Worm (Caenorhabditis elegans) whole organism, L1 larva: ENCODE data around the gene C54E4.1.
A peak's percentile ranks its signal among the peaks of the same experiment; 100 is the strongest.

Source experiments
- C34B4.2 ChIP-seq: sonication (generic microtip); optimal IDR thresholded peaks from 2 replicates; lab custom pipeline; 2017; ENCODE audit warnings: mild to moderate bottlenecking, missing genetic modification characterization, missing compliant biosample characterization
- aha-1 ChIP-seq: fragments of 150-350 bp; optimal IDR thresholded peaks from 2 replicates; lab custom pipeline; 2014; ENCODE audit warnings: missing biosample characterization, missing genetic modification characterization
- alr-1 ChIP-seq: fragments of 200-800 bp; sonication (Bioruptor generic); optimal IDR thresholded peaks from 2 replicates; lab custom pipeline; 2018; ENCODE audit warnings: borderline replicate concordance, mild to moderate bottlenecking, missing genetic modification characterization, missing compliant biosample characterization
- ceh-90 ChIP-seq: sonication (generic microtip); optimal IDR thresholded peaks from 2 replicates; lab custom pipeline; 2016; ENCODE audit warnings: missing genetic modification characterization, missing compliant biosample characterization
- dpl-1 ChIP-seq, 3 experiments: fragments of 150-350 bp in 2 of 3; sonication (generic microtip) in 1 of 3; optimal IDR thresholded peaks; 2 replicates each; lab custom pipeline; 2014 to 2017; ENCODE audit warnings: missing biosample characterization in 3 of 3, missing genetic modification characterization in 3 of 3, missing genetic modification reagents in 3 of 3
- dsc-1 ChIP-seq: sonication (generic microtip); optimal IDR thresholded peaks from 2 replicates; lab custom pipeline; 2016; ENCODE audit warnings: mild to moderate bottlenecking, missing genetic modification characterization, missing compliant biosample characterization
- efl-1 ChIP-seq, 4 experiments: fragments of 150-350 bp; optimal IDR thresholded peaks in 3 of 4; peaks in 1 of 4; 1 replicate in 1 of 4; 2 replicates in 3 of 4; lab custom pipeline; 2014; ENCODE audit warnings: missing biosample characterization in 2 of 4, missing genetic modification characterization in 2 of 4, missing genetic modification reagents in 2 of 4
- efl-3 ChIP-seq: fragments of 200-800 bp; sonication (Bioruptor generic); optimal IDR thresholded peaks from 2 replicates; lab custom pipeline; 2018; ENCODE audit warnings: mild to moderate bottlenecking, missing genetic modification characterization, missing compliant biosample characterization
- egl-13 ChIP-seq: sonication (generic microtip); optimal IDR thresholded peaks from 2 replicates; lab custom pipeline; 2016; ENCODE audit warnings: missing genotype, missing genetic modification reagents, missing genetic modification characterization, missing compliant biosample characterization
- fkh-8 ChIP-seq: sonication (generic microtip); optimal IDR thresholded peaks from 2 replicates; lab custom pipeline; 2016; ENCODE audit warnings: mild to moderate bottlenecking, missing genetic modification characterization, missing compliant biosample characterization
- fos-1 ChIP-seq: fragments of 150-350 bp; optimal IDR thresholded peaks from 2 replicates; lab custom pipeline; 2014; ENCODE audit warnings: missing biosample characterization, missing genetic modification characterization
- grh-1 ChIP-seq: fragments of 200-800 bp; sonication (Bioruptor generic); IDR thresholded peaks from 2 replicates; pipeline ENCODE4 v1.3.6; 2022; ENCODE audit warnings: missing genetic modification reagents, missing genetic modification characterization, missing compliant biosample characterization
- hlh-17 ChIP-seq: fragments of 200-800 bp; sonication (Bioruptor generic); optimal IDR thresholded peaks from 2 replicates; lab custom pipeline; 2018; ENCODE audit warnings: missing genetic modification characterization, mild to moderate bottlenecking, missing compliant biosample characterization, moderate library complexity, borderline replicate concordance
- hpl-2 ChIP-seq: fragments of 150-350 bp; optimal IDR thresholded peaks from 2 replicates; lab custom pipeline; 2014; ENCODE audit warnings: missing biosample characterization, missing genetic modification reagents, missing genetic modification characterization
- isw-1 ChIP-seq: fragments of 200-800 bp; sonication (Bioruptor generic); IDR thresholded peaks from 2 replicates; pipeline ENCODE4 v1.3.6; 2022; ENCODE audit warnings: missing genetic modification characterization, missing compliant biosample characterization
- lir-3 ChIP-seq: sonication (generic microtip); optimal IDR thresholded peaks from 2 replicates; lab custom pipeline; 2016; ENCODE audit warnings: mild to moderate bottlenecking, missing genetic modification characterization, moderate library complexity, missing compliant biosample characterization; ENCODE audit not compliant: poor library complexity
- lsy-2 ChIP-seq, 2 experiments: fragments of 150-350 bp; optimal IDR thresholded peaks; 2 replicates each; lab custom pipeline; 2014; ENCODE audit warnings: missing biosample characterization in 2 of 2, missing genetic modification characterization in 2 of 2
- mef-2 ChIP-seq: fragments of 150-350 bp; optimal IDR thresholded peaks from 2 replicates; lab custom pipeline; 2014; ENCODE audit warnings: missing biosample characterization, missing genetic modification characterization
- mep-1 ChIP-seq: fragments of 150-350 bp; optimal IDR thresholded peaks from 2 replicates; lab custom pipeline; 2014; ENCODE audit warnings: missing biosample characterization, missing genetic modification characterization
- nhr-19 ChIP-seq: fragments of 200-800 bp; sonication (Bioruptor generic); conservative IDR thresholded peaks from 2 replicates; pipeline ENCODE4 v1.3.6; 2022; ENCODE audit warnings: missing genetic modification characterization, missing compliant biosample characterization
- nhr-237 ChIP-seq: fragments of 150-350 bp; optimal IDR thresholded peaks from 2 replicates; lab custom pipeline; 2014; ENCODE audit warnings: missing biosample characterization, missing genetic modification characterization
- nhr-28 ChIP-seq: fragments of 150-350 bp; optimal IDR thresholded peaks from 2 replicates; lab custom pipeline; 2014; ENCODE audit warnings: missing biosample characterization, missing genetic modification characterization
- nhr-47 ChIP-seq: sonication (generic microtip); optimal IDR thresholded peaks from 2 replicates; lab custom pipeline; 2016; ENCODE audit warnings: mild to moderate bottlenecking, missing genetic modification characterization, moderate library complexity, missing compliant biosample characterization
- nhr-71 ChIP-seq: sonication (generic microtip); optimal IDR thresholded peaks from 2 replicates; lab custom pipeline; 2016; ENCODE audit warnings: mild to moderate bottlenecking, missing genetic modification characterization, moderate library complexity, missing compliant biosample characterization
- nhr-77 ChIP-seq: fragments of 150-350 bp; optimal IDR thresholded peaks from 2 replicates; lab custom pipeline; 2014; ENCODE audit warnings: missing biosample characterization, missing genetic modification characterization
- nhr-84 ChIP-seq: sonication (generic microtip); optimal IDR thresholded peaks from 2 replicates; lab custom pipeline; 2017; ENCODE audit warnings: missing biosample characterization, missing genetic modification characterization
- nhr-85 ChIP-seq: sonication (generic microtip); peaks from one replicate; lab custom pipeline; 2016; ENCODE audit warnings: missing genetic modification characterization, inconsistent platforms, missing compliant biosample characterization
- pag-3 ChIP-seq: sonication (generic microtip); optimal IDR thresholded peaks from 2 replicates; lab custom pipeline; 2017; ENCODE audit warnings: missing genetic modification characterization, mild to moderate bottlenecking, missing compliant biosample characterization, antibody characterized with exemption, borderline replicate concordance; ENCODE audit not compliant: insufficient read depth
- skn-1 ChIP-seq: fragments of 150-350 bp; optimal IDR thresholded peaks from 2 replicates; lab custom pipeline; 2014; ENCODE audit warnings: missing biosample characterization, missing genetic modification characterization
- snu-23 ChIP-seq: sonication (generic microtip); optimal IDR thresholded peaks from 2 replicates; lab custom pipeline; 2016; ENCODE audit warnings: missing genetic modification characterization, missing compliant biosample characterization
- sup-37 ChIP-seq: fragments of 200-800 bp; sonication (Bioruptor generic); optimal IDR thresholded peaks from 2 replicates; lab custom pipeline; 2018; ENCODE audit warnings: mild to moderate bottlenecking, missing genetic modification characterization, missing compliant biosample characterization
- unc-130 ChIP-seq: fragments of 150-350 bp; optimal IDR thresholded peaks from 2 replicates; lab custom pipeline; 2017; ENCODE audit warnings: missing biosample characterization, missing genetic modification characterization, inconsistent platforms
- unc-30 ChIP-seq: sonication (generic microtip); optimal IDR thresholded peaks from 2 replicates; lab custom pipeline; 2017; ENCODE audit warnings: missing biosample characterization, missing genetic modification characterization
- unc-62 ChIP-seq: fragments of 150-350 bp; optimal IDR thresholded peaks from 2 replicates; lab custom pipeline; 2014; ENCODE audit warnings: missing biosample characterization, missing genetic modification reagents, missing genetic modification characterization
- zip-4 ChIP-seq: fragments of 200-800 bp; sonication (Bioruptor generic); optimal IDR thresholded peaks from 2 replicates; lab custom pipeline; 2018; ENCODE audit warnings: mild to moderate bottlenecking, missing genetic modification characterization, moderate library complexity, missing compliant biosample characterization
- ztf-4 ChIP-seq: fragments of 150-350 bp; optimal IDR thresholded peaks from 2 replicates; lab custom pipeline; 2014; ENCODE audit warnings: missing biosample characterization, missing genetic modification characterization

Gene C54E4.1

ce11 chrIV:2156239-2156638 is 19.2 kb upstream of the C54E4.1 start:
- TF ChIP-seq dpl-1 (GFP tag; optimal IDR thresholded peaks at IDR 0.05; lab: Kevin White, UChicago): no peak
- TF ChIP-seq unc-62 (GFP tag; lab: Kevin White, UChicago): no peak
- no peak for TF ChIP-seq aha-1 (tag; lab: Kevin White, UChicago)
- TF ChIP-seq skn-1 (tag; lab: Kevin White, UChicago): no peak
- TF ChIP-seq dsc-1 (tag; lab: Kevin White, UChicago): no peak
- no peak for TF ChIP-seq zip-4 (GFP tag; lab: Kevin White, UChicago)
- no peak for TF ChIP-seq fos-1 (tag; lab: Kevin White, UChicago)
- TF ChIP-seq isw-1 (GFP tag; lab: Robert Waterston, UW): no peak
- no peak for TF ChIP-seq hlh-17 (GFP tag; lab: Kevin White, UChicago)
- no peak for TF ChIP-seq nhr-71 (tag; lab: Kevin White, UChicago)
- no peak for TF ChIP-seq nhr-19 (GFP tag; lab: Robert Waterston, UW)
- TF ChIP-seq sup-37 (GFP tag; lab: Kevin White, UChicago): no peak
- no peak for TF ChIP-seq lsy-2 (tag; optimal IDR thresholded peaks at IDR 0.05; lab: Kevin White, UChicago)
- TF ChIP-seq efl-3 (GFP tag; lab: Kevin White, UChicago): no peak
- no peak for TF ChIP-seq C34B4.2 (tag; lab: Kevin White, UChicago)
- TF ChIP-seq alr-1 (tag; lab: Kevin White, UChicago): no peak
- no peak for TF ChIP-seq lir-3 (tag; lab: Kevin White, UChicago)
- no peak for TF ChIP-seq pag-3 (tag; lab: Kevin White, UChicago)
- no peak for TF ChIP-seq unc-30 (tag; lab: Kevin White, UChicago)

ce11 chrIV:2159069-2159468 is 16.3 kb upstream of the C54E4.1 start, which contains the start of gene gcy-37:
Gene gcy-37, minus strand, starts transcription at chrIV:2159169.
- TF ChIP-seq mep-1: no peak
- TF ChIP-seq fkh-8 (tag; lab: Kevin White, UChicago): no peak
- no peak for TF ChIP-seq nhr-71 (tag; lab: Kevin White, UChicago)
- no peak for TF ChIP-seq C34B4.2 (tag; lab: Kevin White, UChicago)
- TF ChIP-seq hpl-2 (GFP tag; lab: Kevin White, UChicago): no peak
- TF ChIP-seq nhr-84 (tag; lab: Kevin White, UChicago): no peak
- TF ChIP-seq nhr-47: no peak
- TF ChIP-seq ceh-90 (tag; lab: Kevin White, UChicago): no peak
- TF ChIP-seq lir-3 (tag; lab: Kevin White, UChicago): no peak
- TF ChIP-seq nhr-85 (tag; lab: Kevin White, UChicago): no peak
- no peak for TF ChIP-seq nhr-237 (tag; lab: Kevin White, UChicago)

ce11 chrIV:2162256-2162655 is 13.1 kb upstream of the C54E4.1 start:
- TF ChIP-seq egl-13: no peak
- no peak for TF ChIP-seq mef-2
- peak; percentile 59 for TF ChIP-seq nhr-77 (tag; lab: Kevin White, UChicago)
- TF ChIP-seq unc-130: no peak
- no peak for TF ChIP-seq grh-1
- no peak for TF ChIP-seq ztf-4 (tag; lab: Kevin White, UChicago)
- no peak for TF ChIP-seq skn-1 (tag; lab: Kevin White, UChicago)
- TF ChIP-seq fos-1 (tag; lab: Kevin White, UChicago): no peak
- TF ChIP-seq nhr-28 (tag; lab: Kevin White, UChicago): peak; percentile 50

- TF ChIP-seq efl-1 (optimal IDR thresholded peaks at IDR 0.05; lab: Kevin White, UChicago) (no peak), efl-1 (GFP tag; optimal IDR thresholded peaks at IDR 0.05 in 1 of 2; lab: Kevin White, UChicago) (peak in 1 of 2 experiments; percentile 90), isw-1 (GFP tag; lab: Robert Waterston, UW) (no peak), nhr-77 (tag; lab: Kevin White, UChicago) (peak; percentile 25), ceh-90 (tag; lab: Kevin White, UChicago) (no peak), snu-23 (GFP tag; lab: Kevin White, UChicago) (no peak)
- TF ChIP-seq, all 84 proteins: peak for 2
Observed at ce11 chrIV:2168514-2168913, 6.9 kb upstream of the C54E4.1 start, which contains the start of gene C54E4.4. Gene C54E4.4, minus strand, starts transcription at chrIV:2168614.
